Fruit fly (Drosophila melanogaster) whole organism, prepupa: ENCODE measurements around the gene CG3841.

Experiments used
- Blimp-1 ChIP-seq: fragments of 200-800 bp; sonication (Bioruptor generic); optimal IDR thresholded peaks from 3 replicates; lab custom pipeline; 2017; ENCODE audit warnings: missing biosample characterization, missing genetic modification characterization, mild to moderate bottlenecking, moderate library complexity, missing genetic modification reagents
- CG11294 ChIP-seq: fragments of 200-800 bp; sonication (Bioruptor generic); IDR thresholded peaks from 2 replicates; pipeline ENCODE4 v1.3.6; 2022; ENCODE audit warnings: missing biosample characterization, missing genetic modification characterization
- CG11902 ChIP-seq: fragments of 200-800 bp; sonication (Bioruptor generic); optimal IDR thresholded peaks from 3 replicates; lab custom pipeline; 2016; ENCODE audit warnings: missing biosample characterization, missing genetic modification characterization
- CG3032 ChIP-seq: fragments of 200-800 bp; optimal IDR thresholded peaks from 2 replicates; lab custom pipeline; 2019; ENCODE audit warnings: missing biosample characterization, mild to moderate bottlenecking, missing genetic modification characterization, moderate library complexity
- CG32006 ChIP-seq: fragments of 200-800 bp; sonication (Bioruptor generic); optimal IDR thresholded peaks from 3 replicates; lab custom pipeline; 2017; ENCODE audit warnings: missing biosample characterization, mild to moderate bottlenecking, missing genetic modification characterization
- CG4318 ChIP-seq: fragments of 200-800 bp; sonication (Bioruptor generic); optimal IDR thresholded peaks from 3 replicates; lab custom pipeline; 2017; ENCODE audit warnings: missing biosample characterization, mild to moderate bottlenecking, missing genetic modification characterization
- CG6808 ChIP-seq: fragments of 200-800 bp; sonication (Bioruptor generic); optimal IDR thresholded peaks from 3 replicates; lab custom pipeline; 2017; ENCODE audit warnings: missing biosample characterization, missing genetic modification characterization, mild to moderate bottlenecking, moderate library complexity, missing genetic modification reagents
- CG6854 ChIP-seq: fragments of 200-800 bp; sonication (Bioruptor generic); optimal IDR thresholded peaks from 2 replicates; lab custom pipeline; 2017; ENCODE audit warnings: missing biosample characterization, mild to moderate bottlenecking, missing genetic modification characterization
- CG8119 ChIP-seq: fragments of 200-800 bp; sonication (Bioruptor generic); IDR thresholded peaks from 3 replicates; pipeline ENCODE4 v1.3.6; 2022; ENCODE audit warnings: missing biosample characterization, missing genetic modification characterization
- CG8319 ChIP-seq: fragments of 200-800 bp; sonication (Bioruptor generic); optimal IDR thresholded peaks from 3 replicates; lab custom pipeline; 2016; ENCODE audit warnings: missing biosample characterization, missing genetic modification characterization
- CG9139 ChIP-seq: fragments of 200-800 bp; sonication (Bioruptor generic); optimal IDR thresholded peaks from 3 replicates; lab custom pipeline; 2017; ENCODE audit warnings: missing biosample characterization, mild to moderate bottlenecking, missing genetic modification characterization
- Ets96B ChIP-seq: fragments of 200-800 bp; optimal IDR thresholded peaks from 2 replicates; lab custom pipeline; 2019; ENCODE audit warnings: missing biosample characterization, mild to moderate bottlenecking, missing genetic modification characterization, moderate library complexity
- Hr39 ChIP-seq: fragments of 200-800 bp; sonication (Bioruptor generic); optimal IDR thresholded peaks from 2 replicates; lab custom pipeline; 2016; ENCODE audit warnings: missing biosample characterization, missing genetic modification characterization
- OdsH ChIP-seq: fragments of 200-800 bp; sonication (Bioruptor generic); optimal IDR thresholded peaks from 3 replicates; lab custom pipeline; 2016; ENCODE audit warnings: missing biosample characterization, missing genetic modification characterization
- Sox102F ChIP-seq: fragments of 200-800 bp; sonication (Bioruptor generic); optimal IDR thresholded peaks from 2 replicates; lab custom pipeline; 2016; ENCODE audit warnings: missing biosample characterization, mild to moderate bottlenecking, missing genetic modification characterization
- Sox15 ChIP-seq: fragments of 200-800 bp; sonication (Bioruptor generic); optimal IDR thresholded peaks from 3 replicates; lab custom pipeline; 2016; ENCODE audit warnings: missing biosample characterization, missing genetic modification characterization
- acj6 ChIP-seq: fragments of 200-800 bp; sonication (Bioruptor generic); optimal IDR thresholded peaks from 3 replicates; lab custom pipeline; 2016; ENCODE audit warnings: missing biosample characterization, missing genetic modification characterization
- dac ChIP-seq: fragments of 200-800 bp; sonication (Bioruptor generic); optimal IDR thresholded peaks from 2 replicates; lab custom pipeline; 2017; ENCODE audit warnings: missing biosample characterization, mild to moderate bottlenecking, missing genetic modification characterization
- dsx ChIP-seq: fragments of 200-800 bp; optimal IDR thresholded peaks from 3 replicates; lab custom pipeline; 2019; ENCODE audit warnings: missing biosample characterization, mild to moderate bottlenecking, missing genetic modification characterization, moderate library complexity; ENCODE audit not compliant: poor library complexity, severe bottlenecking
- eg ChIP-seq: fragments of 200-800 bp; sonication (Bioruptor generic); IDR thresholded peaks from 3 replicates; pipeline ENCODE4 v1.3.6; 2022; ENCODE audit warnings: missing biosample characterization, missing genetic modification characterization
- fd59A ChIP-seq: fragments of 200-800 bp; sonication (Bioruptor generic); optimal IDR thresholded peaks from 2 replicates; lab custom pipeline; 2017; ENCODE audit warnings: missing biosample characterization, mild to moderate bottlenecking, missing genetic modification characterization, missing genetic modification reagents
- fd85E ChIP-seq: fragments of 200-800 bp; sonication (Bioruptor generic); optimal IDR thresholded peaks from 3 replicates; lab custom pipeline; 2016; ENCODE audit warnings: missing biosample characterization, missing genetic modification characterization
- lz ChIP-seq: fragments of 200-800 bp; sonication (Bioruptor generic); optimal IDR thresholded peaks from 3 replicates; lab custom pipeline; 2016; ENCODE audit warnings: missing biosample characterization, missing genetic modification characterization
- pdm3 ChIP-seq: fragments of 200-800 bp; sonication (Bioruptor generic); optimal IDR thresholded peaks from 3 replicates; lab custom pipeline; 2016; ENCODE audit warnings: missing biosample characterization, missing genetic modification characterization
- salr ChIP-seq, 2 experiments: fragments of 200-800 bp; sonication (Bioruptor generic); optimal IDR thresholded peaks; 3 replicates each; lab custom pipeline; 2016 to 2018; ENCODE audit warnings: missing biosample characterization in 2 of 2, missing genetic modification characterization in 2 of 2, mild to moderate bottlenecking in 1 of 2
- svp ChIP-seq: fragments of 200-800 bp; sonication (Bioruptor generic); peaks from one replicate; lab custom pipeline; 2016; ENCODE audit warnings: missing biosample characterization, missing genetic modification characterization

The CG3841 gene

DNA sequence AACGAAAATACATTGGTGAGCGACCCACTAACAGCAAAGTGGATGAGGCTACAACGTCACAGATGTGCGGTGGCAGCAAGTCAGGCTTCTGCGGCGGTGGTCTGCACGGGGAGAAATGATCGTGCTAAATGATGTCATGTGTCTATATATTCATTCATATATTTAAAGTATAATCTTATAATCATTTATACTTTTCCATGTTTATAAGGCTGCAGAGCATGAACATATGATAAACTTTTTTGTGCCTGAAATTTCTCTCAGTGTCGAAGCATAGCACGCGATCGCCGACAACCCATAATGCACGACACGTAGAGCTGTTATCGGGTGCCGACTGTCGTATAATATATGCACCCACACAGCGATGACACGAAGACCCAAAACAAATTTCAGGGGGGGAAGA lies 9.1 kb downstream of the CG3841 start (continued):
- TF ChIP-seq CG9139 (GFP tag; lab: Kevin White, UChicago): no peak
- TF ChIP-seq CG6808 (GFP tag; lab: Kevin White, UChicago): no peak

DNA sequence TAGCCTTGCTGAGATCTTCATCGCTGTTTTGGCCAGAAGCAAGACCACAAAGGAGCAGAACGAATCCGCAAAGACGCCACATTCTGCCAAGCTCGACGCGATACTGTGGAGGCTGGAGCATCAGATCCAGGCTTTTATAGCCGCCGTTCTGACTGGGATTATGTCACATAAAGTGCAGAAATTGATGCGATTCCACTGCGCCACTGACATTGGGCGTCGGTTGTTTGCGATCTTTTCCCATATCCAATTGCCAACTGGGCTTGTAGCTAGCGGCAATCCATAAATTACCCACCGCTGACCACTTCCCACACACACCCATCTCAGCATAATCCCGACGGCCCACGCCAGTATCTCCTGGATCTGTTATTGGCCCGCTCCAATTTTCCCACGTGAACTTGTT lies 11.5 kb downstream of the CG3841 start, which contains the start of gene CG4382:
Gene CG4382 (minus strand): TSS at position 101 of the 400 bp plus-strand sequence.
- TF ChIP-seq acj6: no peak

DNA sequence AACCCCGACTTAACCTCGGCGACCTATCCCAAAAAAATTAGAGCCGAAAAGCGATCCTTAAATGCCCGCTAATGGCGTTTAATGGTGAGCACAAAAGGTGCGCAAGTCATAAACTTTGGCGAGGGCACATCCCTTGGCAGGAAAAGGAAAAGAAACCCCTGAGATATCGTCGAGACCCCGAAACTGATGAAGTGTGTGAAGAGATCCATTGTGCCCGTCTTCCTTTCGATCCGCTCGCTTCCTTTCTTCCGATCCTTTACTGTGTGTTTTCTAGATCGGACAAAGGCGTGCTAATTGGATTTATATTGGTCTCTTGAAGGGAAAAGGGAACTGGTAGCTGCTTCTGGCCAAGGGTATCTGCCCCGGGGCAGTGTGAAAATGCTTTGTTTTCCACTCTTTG lies 11.9 kb downstream of the CG3841 start:
- TF ChIP-seq Ets96B (tag; lab: Kevin White, UChicago) (no peak), CG11902 (GFP tag; lab: Kevin White, UChicago) (no peak), OdsH (GFP tag; lab: Kevin White, UChicago) (no peak)
- TF ChIP-seq, all 60 proteins: peak for 0

DNA sequence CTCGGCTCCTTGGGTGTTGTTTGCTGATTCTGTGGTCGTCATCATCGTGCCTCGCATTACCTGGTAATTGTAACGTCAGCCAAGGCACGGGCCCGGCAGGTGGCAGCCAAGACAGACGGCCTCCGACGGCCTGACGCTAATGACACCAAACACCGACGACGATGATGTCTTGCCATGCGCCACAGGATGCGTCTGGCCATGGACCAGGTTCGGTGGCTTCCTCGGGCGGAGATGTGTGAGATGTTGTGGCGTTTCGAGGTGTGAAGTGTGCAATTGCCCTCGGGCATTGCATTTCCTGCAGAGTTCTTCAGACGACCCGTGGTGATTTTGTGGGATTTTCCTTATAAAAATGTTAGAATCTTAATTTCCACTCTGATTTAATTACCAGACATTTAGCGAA lies 12.8 kb downstream of the CG3841 start:
- TF ChIP-seq Blimp-1 (no peak), svp (GFP tag; lab: Kevin White, UChicago) (no peak), dac (GFP tag; lab: Kevin White, UChicago) (no peak)

DNA sequence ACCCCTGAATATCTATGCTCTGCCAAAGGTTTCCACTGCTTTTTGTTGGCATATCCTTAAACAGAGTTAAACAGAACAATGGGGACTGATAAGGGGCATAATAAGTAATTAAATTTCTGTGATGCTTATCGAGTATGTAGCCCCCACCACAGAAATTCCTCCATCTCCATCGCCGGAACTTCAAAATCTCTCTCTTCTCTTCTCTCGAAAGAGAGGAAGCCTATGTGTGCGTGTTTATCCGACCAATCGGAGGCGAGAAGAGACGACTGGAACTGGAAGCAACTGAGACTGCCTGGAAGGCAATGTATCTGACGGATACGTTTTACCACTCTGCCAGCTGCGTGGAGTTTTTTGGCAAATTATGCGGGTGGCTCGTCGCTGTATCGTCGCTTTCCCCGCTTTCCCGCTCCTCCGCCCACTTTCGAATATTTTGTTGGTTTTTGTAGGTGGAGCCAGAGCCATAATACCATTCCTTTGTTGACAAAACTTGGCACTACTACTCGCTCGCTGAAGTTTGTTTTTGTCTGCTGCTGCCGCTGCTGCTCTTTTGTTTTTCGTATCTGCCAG lies 18.8 kb downstream of the CG3841 start, which contains the start of gene gcm2:
Gene gcm2 (plus strand): TSS at position 566 of the 567 bp plus-strand sequence.
- TF ChIP-seq CG8119 (GFP tag; lab: Robert Waterston, UW) (no peak), CG8319 (GFP tag; lab: Kevin White, UChicago) (no peak), Sox102F (no peak), eg (GFP tag; lab: Robert Waterston, UW) (no peak), CG4318 (GFP tag; lab: Kevin White, UChicago) (no peak), lz (GFP tag; lab: Kevin White, UChicago) (no peak), salr (GFP tag; optimal IDR thresholded peaks at IDR 0.05; lab: Kevin White, UChicago) (no peak)

DNA sequence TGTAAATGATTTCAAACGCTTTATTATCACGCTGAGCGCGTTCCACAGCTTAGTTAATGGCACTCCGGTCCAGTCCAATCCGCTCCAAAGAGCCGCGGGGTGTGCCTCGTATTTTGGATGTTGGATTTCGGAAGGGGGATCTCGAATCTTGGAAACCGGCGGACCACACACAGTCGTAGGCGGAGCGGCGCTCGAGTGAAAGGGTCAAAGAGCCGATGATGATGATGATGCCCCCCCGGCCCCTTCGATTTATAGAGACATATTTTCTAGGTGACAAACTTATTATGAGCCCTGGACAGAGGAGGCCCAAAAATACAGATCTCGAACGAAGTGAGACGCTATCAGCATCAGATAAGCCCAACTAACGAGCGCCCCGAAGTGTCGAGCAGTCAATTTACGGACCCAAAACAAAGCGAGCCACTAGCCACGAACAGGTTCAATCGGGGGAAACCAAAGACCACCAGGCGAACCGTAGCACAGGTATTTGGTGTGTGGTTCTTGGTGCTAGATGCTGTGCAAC lies 20.1 kb downstream of the CG3841 start:
- no peak for TF ChIP-seq CG3032 (tag; lab: Kevin White, UChicago)
- TF ChIP-seq CG6854 (GFP tag; lab: Kevin White, UChicago): no peak
- TF ChIP-seq CG9139 (GFP tag; lab: Kevin White, UChicago): no peak
- TF ChIP-seq CG6808 (GFP tag; lab: Kevin White, UChicago): no peak
- TF ChIP-seq fd85E: no peak
- no peak for TF ChIP-seq CG32006 (GFP tag; lab: Kevin White, UChicago)
- no peak for TF ChIP-seq dsx (GFP tag; lab: Kevin White, UChicago)
- no peak for TF ChIP-seq Blimp-1
- no peak for TF ChIP-seq CG8319 (GFP tag; lab: Kevin White, UChicago)
- no peak for TF ChIP-seq Hr39 (GFP tag; lab: Kevin White, UChicago)
- TF ChIP-seq Sox15 (GFP tag; lab: Kevin White, UChicago): no peak
- TF ChIP-seq pdm3 (GFP tag; lab: Kevin White, UChicago): no peak
- no peak for TF ChIP-seq fd59A (GFP tag; lab: Kevin White, UChicago)

DNA sequence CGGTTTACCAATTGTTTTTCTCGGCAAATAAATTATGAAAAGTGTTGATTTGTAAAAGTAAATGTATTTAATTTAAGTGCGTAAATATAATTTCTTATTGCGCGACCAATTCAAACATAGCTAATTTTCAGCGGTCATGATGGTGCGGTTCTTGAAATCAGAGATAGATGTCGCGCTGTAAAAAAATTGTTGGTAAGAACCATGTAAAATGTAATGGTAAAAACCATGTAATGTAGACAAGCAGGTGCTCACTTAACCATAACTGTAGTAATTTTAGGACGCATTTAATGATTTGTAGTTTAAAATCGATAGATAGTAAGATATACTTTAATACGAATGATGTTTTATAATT lies 23.4 kb downstream of the CG3841 start:
- TF ChIP-seq pdm3 (GFP tag; lab: Kevin White, UChicago) (no peak), CG11294 (no peak)
- TF ChIP-seq, all 60 proteins: peak for 0
